Worm (Caenorhabditis elegans): Measurements from ENCODE around the gene M153.5.

- TF ChIP-seq nhr-28 (tag; optimal IDR thresholded peaks at IDR 0.05): no peak
- no peak for TF ChIP-seq mab-5 (tag; optimal IDR thresholded peaks at IDR 0.05)
- TF ChIP-seq ztf-11 (tag; optimal IDR thresholded peaks at IDR 0.05): no peak
- no peak for TF ChIP-seq elt-3 (tag; optimal IDR thresholded peaks at IDR 0.05)
- TF ChIP-seq M03D4.4 (tag; optimal IDR thresholded peaks at IDR 0.05): no peak
Observed at ce11 chrX:12174686-12175404, 31.1 kb downstream of the M153.5 start.
